Fruit fly (Drosophila melanogaster) S2 (cell line): ENCODE results near the gene TMEM216.

Source experiments
- CG8478 ChIP-seq: fragments of >200 bp; optimal IDR thresholded peaks from 2 replicates; lab custom pipeline; 2018
- CTCF ChIP-seq, 2 experiments: fragments of >200 bp; optimal IDR thresholded peaks; 2 replicates each; lab custom pipeline; 2018

The TMEM216 gene

DNA sequence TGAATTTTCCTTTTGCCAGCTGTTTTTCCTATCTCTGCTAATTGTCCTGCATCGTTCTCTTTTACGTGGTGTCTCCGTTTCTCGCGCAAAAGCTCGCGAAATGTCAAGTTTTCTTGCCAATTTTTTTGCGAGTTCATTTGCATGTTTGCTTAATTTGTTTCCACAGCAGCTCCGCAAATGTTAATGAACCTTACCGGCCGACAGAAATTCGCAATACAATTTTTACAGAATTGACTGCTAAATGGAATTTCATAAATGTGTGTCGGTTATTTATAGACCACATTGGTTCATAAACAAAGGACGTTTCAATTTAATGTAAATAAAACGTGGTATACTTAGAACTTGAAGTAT, 32.7 kb downstream of the TMEM216 start:
- TF ChIP-seq CG8478 (lab: Kevin White, UChicago) (no peak), CTCF (optimal IDR thresholded peaks at IDR 0.05; lab: Kevin White, UChicago) (no peak)

DNA sequence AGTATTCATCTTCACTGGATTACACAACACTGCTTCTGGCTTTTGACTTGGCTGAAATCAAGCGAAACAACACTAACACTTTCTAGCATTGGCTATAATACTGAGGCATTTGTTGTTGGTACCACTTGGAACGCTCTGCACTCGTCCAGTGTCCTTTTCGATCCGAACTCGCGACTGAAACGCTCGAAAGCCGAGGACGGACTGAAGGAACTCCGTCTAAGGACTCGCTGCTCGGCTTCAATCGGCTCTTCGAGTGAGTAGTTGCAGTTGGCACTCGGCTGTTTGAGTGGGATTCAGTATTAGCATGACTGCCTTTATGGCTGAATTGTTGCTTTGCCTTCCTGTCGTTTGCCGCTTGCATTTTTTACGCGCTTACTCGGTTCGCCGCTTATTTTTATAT, 52.0 kb downstream of the TMEM216 start, which contains the start of the genes CG34135 and CG11768:
Gene CG34135, minus strand, starts transcription at position 194 of the 400 bp plus-strand sequence.
Gene CG11768, minus strand, starts transcription at position 203 of the 400 bp plus-strand sequence.
- TF ChIP-seq CTCF (optimal IDR thresholded peaks at IDR 0.05; lab: Kevin White, UChicago): no peak
- TF ChIP-seq CG8478 (lab: Kevin White, UChicago): no peak

DNA sequence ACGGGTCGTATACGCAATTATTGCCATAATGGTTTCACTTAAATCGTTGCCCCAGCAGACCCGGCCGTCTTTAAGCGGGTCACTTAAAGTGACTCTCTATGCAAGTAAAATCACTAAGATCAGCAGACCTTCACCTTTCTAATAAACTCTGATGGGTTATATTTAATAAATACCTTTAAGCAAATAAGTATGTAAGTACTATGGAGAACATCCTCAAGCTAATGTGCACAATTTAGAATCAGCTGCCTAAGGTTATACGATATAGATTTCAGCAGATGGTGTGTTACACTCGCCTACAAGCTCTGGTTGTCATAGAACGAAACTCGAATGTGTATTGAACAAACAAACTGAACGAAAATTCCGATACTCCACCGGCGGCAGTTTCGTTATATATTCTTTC, 53.1 kb downstream of the TMEM216 start, which contains the start of gene CG8236:
Gene CG8236, plus strand, starts transcription at position 301 of the 400 bp plus-strand sequence.
- TF ChIP-seq CTCF (optimal IDR thresholded peaks at IDR 0.05; lab: Kevin White, UChicago) (no peak), CG8478 (lab: Kevin White, UChicago) (no peak)
